Worm (Caenorhabditis elegans): ENCODE measurements around the gene T13C2.7.

DNA sequence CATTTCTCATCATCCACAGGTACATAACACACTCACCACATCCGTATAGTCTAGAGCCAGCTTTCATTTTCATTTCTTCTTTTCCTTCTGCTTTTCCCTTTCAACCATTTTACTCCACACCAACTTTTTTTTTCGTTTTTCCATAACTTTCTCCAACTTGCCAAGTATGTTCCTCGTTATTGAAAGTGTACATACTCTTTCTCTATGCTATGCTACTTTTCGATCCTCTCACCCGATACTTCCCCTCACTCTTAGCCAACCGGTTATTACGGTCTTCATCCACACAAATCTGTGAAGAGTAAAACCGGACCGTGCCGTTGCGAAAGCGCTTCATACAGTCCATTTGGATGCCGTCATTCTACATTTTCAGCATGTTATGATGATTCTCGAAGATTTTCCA, 12.7 kb downstream of the T13C2.7 start, which contains the start of gene T13C2.2:
- TF ChIP-seq ama-1 (optimal IDR thresholded peaks at IDR 0.05) = no peak
- no peak for TF ChIP-seq ceh-13 (GFP tag; optimal IDR thresholded peaks at IDR 0.05)
- TF ChIP-seq ceh-36 (tag; optimal IDR thresholded peaks at IDR 0.05) = no peak
- TF ChIP-seq tbx-11 (GFP tag; IDR thresholded peaks at IDR 0.05) = no peak
- TF ChIP-seq pes-1 (GFP tag; IDR thresholded peaks at IDR 0.05) = no peak
- no peak for TF ChIP-seq hnd-1 (tag; optimal IDR thresholded peaks at IDR 0.05)
- no peak for TF ChIP-seq B0310.2 (tag; optimal IDR thresholded peaks at IDR 0.05)
- TF ChIP-seq F13C5.2 (tag; optimal IDR thresholded peaks at IDR 0.05) = no peak
- no peak for TF ChIP-seq tra-4 (tag; optimal IDR thresholded peaks at IDR 0.05)
- no peak for TF ChIP-seq flt-1 (GFP tag; IDR thresholded peaks at IDR 0.05)
